Worm (Caenorhabditis elegans): ENCODE measurements around the gene F25E5.1.

ce11 chrV:7431016-7431415, 34.7 kb upstream of the F25E5.1 start, which contains the start of gene srw-71:
- TF ChIP-seq nfya-1 (tag; optimal IDR thresholded peaks at IDR 0.05; ENCODE audit: insufficient read depth) (no peak), elt-2 (tag; optimal IDR thresholded peaks at IDR 0.05) (no peak), nhr-67 (tag; optimal IDR thresholded peaks at IDR 0.05) (no peak), snpc-4 (tag; optimal IDR thresholded peaks at IDR 0.05) (no peak), ceh-82 (tag; optimal IDR thresholded peaks at IDR 0.05) (no peak)

Data from whole organism, L3 larva.